Worm (Caenorhabditis elegans): ENCODE results near the gene F37C12.18.

ce11 chrIII:7184022-7184421, 11.2 kb downstream of the F37C12.18 start, which contains the start of gene yju-2:
- TF ChIP-seq ceh-82 (tag; optimal IDR thresholded peaks at IDR 0.05) (no peak), lin-39 (tag; optimal IDR thresholded peaks at IDR 0.05) (no peak), pqm-1 (tag; optimal IDR thresholded peaks at IDR 0.05) (peak; percentile 16), nhr-28 (tag; optimal IDR thresholded peaks at IDR 0.05) (no peak), elt-2 (tag; optimal IDR thresholded peaks at IDR 0.05) (peak; percentile 24), tbx-2 (tag; optimal IDR thresholded peaks at IDR 0.05) (no peak), nhr-23 (tag; optimal IDR thresholded peaks at IDR 0.05) (peak; percentile 70), daf-12 (tag; optimal IDR thresholded peaks at IDR 0.05) (no peak), elt-1 (tag; optimal IDR thresholded peaks at IDR 0.05) (no peak)

All from whole organism, L3 larva.